Worm (Caenorhabditis elegans): ENCODE results near the gene ceh-34.

- no peak for TF ChIP-seq drap-1 (GFP tag; optimal IDR thresholded peaks at IDR 0.05)
- TF ChIP-seq elt-1 (tag; optimal IDR thresholded peaks at IDR 0.05; ENCODE audit: borderline replicate concordance, insufficient read depth): no peak
- TF ChIP-seq elt-3 (tag; optimal IDR thresholded peaks at IDR 0.05): no peak
- TF ChIP-seq zip-8 (tag; optimal IDR thresholded peaks at IDR 0.05): no peak
- no peak for TF ChIP-seq blmp-1 (tag; optimal IDR thresholded peaks at IDR 0.05)
- no peak for TF ChIP-seq lin-13 (tag; optimal IDR thresholded peaks at IDR 0.05)
- TF ChIP-seq nhr-12 (tag; optimal IDR thresholded peaks at IDR 0.05): no peak
- TF ChIP-seq nhr-2 (tag; optimal IDR thresholded peaks at IDR 0.05): no peak
- TF ChIP-seq mep-1 (tag; optimal IDR thresholded peaks at IDR 0.05): no peak
These were observed 15.2 kb upstream of the ceh-34 start, which contains the start of gene srg-28 for ce11 chrV:5334588-5334987.

All from whole organism, mixed stage, embryonic.